Fruit fly (Drosophila melanogaster): ENCODE results near the gene dac.

Gene dac

dm6 chr2L:16486001-16486793, 399 bp upstream of the dac start (continued):
- TF ChIP-seq HLH54F (GFP tag; optimal IDR thresholded peaks at IDR 0.05) (no peak), chm (GFP tag; IDR thresholded peaks at IDR 0.05) (peak; percentile 9; the same call in 1 of the 2 replicates), ken (GFP tag; IDR thresholded peaks at IDR 0.05) (no peak), H2.0 (GFP tag; IDR thresholded peaks at IDR 0.05) (no peak; the same call in 1 of the 2 replicates), CG9817 (tag; optimal IDR thresholded peaks at IDR 0.05) (peak; percentile 23), CG7357 (GFP tag; IDR thresholded peaks at IDR 0.05) (no peak), CG10321 (GFP tag; IDR thresholded peaks at IDR 0.05) (peak; percentile 96), B-H1 (GFP tag; IDR thresholded peaks at IDR 0.05) (peak; percentile 21; the same call in 1 of the 3 replicates), psq (GFP tag; optimal IDR thresholded peaks at IDR 0.05) (peak; percentile 42), Hr51 (GFP tag; optimal IDR thresholded peaks at IDR 0.05) (no peak), sob (GFP tag; IDR thresholded peaks at IDR 0.05) (peak; percentile 61), CG30403 (GFP tag; optimal IDR thresholded peaks at IDR 0.05) (no peak), slou (GFP tag; optimal IDR thresholded peaks at IDR 0.05) (no peak), CG4707 (GFP tag; optimal IDR thresholded peaks at IDR 0.05) (peak; percentile 33), Abd-B (GFP tag; optimal IDR thresholded peaks at IDR 0.05) (peak; percentile 14), CG17328 (GFP tag; IDR thresholded peaks at IDR 0.05) (peak; percentile 50; the same call in 1 of the 2 replicates), fu2 (GFP tag; optimal IDR thresholded peaks at IDR 0.05) (no peak), ham (GFP tag; IDR thresholded peaks at IDR 0.05) (no peak), sqz (GFP tag; optimal IDR thresholded peaks at IDR 0.05) (peak; percentile 98), sens-2 (GFP tag; IDR thresholded peaks at IDR 0.05) (no peak), CG30431 (GFP tag; optimal IDR thresholded peaks at IDR 0.05) (no peak), CG4424 (GFP tag; optimal IDR thresholded peaks at IDR 0.05) (peak; percentile 24), Antp (GFP tag; optimal IDR thresholded peaks at IDR 0.05) (peak; percentile 19), CG11093 (GFP tag; IDR thresholded peaks at IDR 0.05) (no peak), Ets97D (GFP tag; optimal IDR thresholded peaks at IDR 0.05) (peak; percentile 28), HmgZ (tag; optimal IDR thresholded peaks at IDR 0.05) (no peak), br (optimal IDR thresholded peaks at IDR 0.05) (no peak), Xrp1 (GFP tag; IDR thresholded peaks at IDR 0.05) (peak; percentile 64), dmrt99B (tag; optimal IDR thresholded peaks at IDR 0.05) (peak; percentile 6), HmgD (GFP tag; optimal IDR thresholded peaks at IDR 0.05) (peak; percentile 81), Fer3 (tag; optimal IDR thresholded peaks at IDR 0.05) (no peak), CG12236 (GFP tag; optimal IDR thresholded peaks at IDR 0.05) (peak; percentile 42), chinmo (GFP tag; IDR thresholded peaks at IDR 0.05; ENCODE audit: partially characterized antibody) (peak; percentile 69; the same call in 3 of the 4 replicates), unc-4 (GFP tag; IDR thresholded peaks at IDR 0.05; ENCODE audit: partially characterized antibody) (no peak), hth (optimal IDR thresholded peaks at IDR 0.05) (no peak), oc (tag; optimal IDR thresholded peaks at IDR 0.05) (peak; percentile 36), NFAT (GFP tag; IDR thresholded peaks at IDR 0.05) (no peak), Tbp (GFP tag; optimal IDR thresholded peaks at IDR 0.05) (no peak), gro (GFP tag; optimal IDR thresholded peaks at IDR 0.05) (peak; percentile 31), ro (GFP tag; IDR thresholded peaks at IDR 0.05) (no peak), ap (GFP tag; IDR thresholded peaks at IDR 0.05) (0 out of 2 replicates have a peak, but pooled peaks have one; percentile 29), odd (GFP tag; optimal IDR thresholded peaks at IDR 0.05) (peak; percentile 9), emc (GFP tag; optimal IDR thresholded peaks at IDR 0.05) (no peak), ase (GFP tag; IDR thresholded peaks at IDR 0.05) (0 out of 3 replicates have a peak, but pooled peaks have one; percentile 32), nau (GFP tag; optimal IDR thresholded peaks at IDR 0.05) (peak; percentile 55), Hr39 (optimal IDR thresholded peaks at IDR 0.05) (no peak), maf-S (GFP tag; optimal IDR thresholded peaks at IDR 0.05) (peak; percentile 0), CG10979 (tag; optimal IDR thresholded peaks at IDR 0.05) (no peak), ewg (GFP tag; optimal IDR thresholded peaks at IDR 0.05) (peak; percentile 53), CG5245 (GFP tag; optimal IDR thresholded peaks at IDR 0.05) (no peak), CG1233 (GFP tag; optimal IDR thresholded peaks at IDR 0.05) (peak; percentile 46)

Measured in whole organism, embryonic.